Fruit fly (Drosophila melanogaster): ENCODE measurements around the gene CG32982.

dm6 chr2L:9140945-9141440, 15.5 kb downstream of the CG32982 start:
- TF ChIP-seq CG2129 (GFP tag; IDR thresholded peaks at IDR 0.05; ENCODE audit: partially characterized antibody), result no peak
- no peak for TF ChIP-seq usp (GFP tag; optimal IDR thresholded peaks at IDR 0.05)
- no peak for TF ChIP-seq crc (GFP tag; optimal IDR thresholded peaks at IDR 0.05)
- TF ChIP-seq CG4404 (GFP tag; IDR thresholded peaks at IDR 0.05), result no peak
- no peak for TF ChIP-seq wek (GFP tag; optimal IDR thresholded peaks at IDR 0.05)
- no peak for TF ChIP-seq CG13624 (GFP tag; optimal IDR thresholded peaks at IDR 0.05)
- TF ChIP-seq Side (GFP tag; optimal IDR thresholded peaks at IDR 0.05), result no peak
- no peak for TF ChIP-seq Hr39 (optimal IDR thresholded peaks at IDR 0.05)

Data from whole organism, embryonic.